Worm (Caenorhabditis elegans) whole organism, late embryonic: ENCODE results near the gene T27E4.1.

Experiments used
- C08G9.2 ChIP-seq: sonication (generic microtip); optimal IDR thresholded peaks from 2 replicates; lab custom pipeline; 2016; ENCODE audit warnings: mild to moderate bottlenecking, missing genetic modification characterization, moderate library complexity, missing compliant biosample characterization
- F13H6.1 ChIP-seq: sonication (generic microtip); optimal IDR thresholded peaks from 2 replicates; lab custom pipeline; 2016; ENCODE audit warnings: missing genetic modification characterization, missing compliant biosample characterization
- K09A11.1 ChIP-seq: sonication (generic microtip); optimal IDR thresholded peaks from 2 replicates; lab custom pipeline; 2017; ENCODE audit warnings: antibody characterized with exemption, mild to moderate bottlenecking, missing genetic modification characterization, missing compliant biosample characterization; ENCODE audit not compliant: insufficient read depth
- ama-1 ChIP-seq: fragments of 150-350 bp; optimal IDR thresholded peaks from 2 replicates; lab custom pipeline; 2014
- ceh-18 ChIP-seq: sonication (generic microtip); optimal IDR thresholded peaks from 2 replicates; lab custom pipeline; 2016; ENCODE audit warnings: missing genetic modification characterization, missing compliant biosample characterization
- ceh-22 ChIP-seq: sonication (generic microtip); optimal IDR thresholded peaks from 2 replicates; lab custom pipeline; 2017; ENCODE audit warnings: missing biosample characterization, missing genetic modification characterization
- ceh-31 ChIP-seq: sonication (generic microtip); optimal IDR thresholded peaks from 2 replicates; lab custom pipeline; 2016; ENCODE audit warnings: missing genetic modification characterization, missing compliant biosample characterization
- ceh-34 ChIP-seq: sonication (generic microtip); optimal IDR thresholded peaks from 2 replicates; lab custom pipeline; 2016; ENCODE audit warnings: mild to moderate bottlenecking, missing genetic modification characterization, missing compliant biosample characterization
- ceh-6 ChIP-seq: fragments of 200-800 bp; sonication (Bioruptor generic); optimal IDR thresholded peaks from 2 replicates; lab custom pipeline; 2018; ENCODE audit warnings: mild to moderate bottlenecking, missing genetic modification characterization, missing compliant biosample characterization
- ceh-9 ChIP-seq: sonication (generic microtip); optimal IDR thresholded peaks from 2 replicates; lab custom pipeline; 2016; ENCODE audit warnings: mild to moderate bottlenecking, missing genetic modification characterization, inconsistent platforms, missing compliant biosample characterization
- che-1 ChIP-seq: sonication (generic microtip); optimal IDR thresholded peaks from 2 replicates; lab custom pipeline; 2016; ENCODE audit warnings: mild to moderate bottlenecking, missing genetic modification characterization, missing compliant biosample characterization
- dmd-4 ChIP-seq: sonication (generic microtip); optimal IDR thresholded peaks from 2 replicates; lab custom pipeline; 2016; ENCODE audit warnings: borderline replicate concordance, missing genetic modification characterization, missing compliant biosample characterization
- dve-1 ChIP-seq: sonication (generic microtip); optimal IDR thresholded peaks from 2 replicates; lab custom pipeline; 2017; ENCODE audit warnings: antibody characterized with exemption, mild to moderate bottlenecking, missing genetic modification characterization, missing compliant biosample characterization
- elt-4 ChIP-seq: sonication (generic microtip); optimal IDR thresholded peaks from 2 replicates; lab custom pipeline; 2016; ENCODE audit warnings: missing genetic modification characterization, missing compliant biosample characterization
- ets-4 ChIP-seq: sonication (generic microtip); optimal IDR thresholded peaks from 2 replicates; lab custom pipeline; 2016; ENCODE audit warnings: missing genetic modification characterization, missing compliant biosample characterization
- eyg-1 ChIP-seq: sonication (generic microtip); optimal IDR thresholded peaks from 2 replicates; lab custom pipeline; 2016; ENCODE audit warnings: missing genotype, missing genetic modification characterization, missing compliant biosample characterization
- fax-1 ChIP-seq: sonication (generic microtip); optimal IDR thresholded peaks from 2 replicates; lab custom pipeline; 2016; ENCODE audit warnings: missing genotype, missing genetic modification characterization, missing compliant biosample characterization
- fkh-10 ChIP-seq: fragments of 150-350 bp; optimal IDR thresholded peaks from 2 replicates; lab custom pipeline; 2014; ENCODE audit warnings: missing biosample characterization, missing genetic modification reagents, missing genetic modification characterization
- fkh-6 ChIP-seq: sonication (generic microtip); optimal IDR thresholded peaks from 2 replicates; lab custom pipeline; 2016; ENCODE audit warnings: missing genetic modification characterization, missing compliant biosample characterization
- hlh-30 ChIP-seq: sonication (generic microtip); optimal IDR thresholded peaks from 2 replicates; lab custom pipeline; 2017; ENCODE audit warnings: antibody characterized with exemption, missing genetic modification characterization, missing compliant biosample characterization; ENCODE audit not compliant: insufficient read depth
- hlh-8 ChIP-seq: sonication (generic microtip); optimal IDR thresholded peaks from 2 replicates; lab custom pipeline; 2016; ENCODE audit warnings: missing genotype, missing genetic modification characterization, missing compliant biosample characterization
- madf-2 ChIP-seq: sonication (generic microtip); optimal IDR thresholded peaks from 2 replicates; lab custom pipeline; 2017; ENCODE audit warnings: missing genetic modification characterization, missing compliant biosample characterization
- mec-3 ChIP-seq: sonication (generic microtip); optimal IDR thresholded peaks from 2 replicates; lab custom pipeline; 2016; ENCODE audit warnings: borderline replicate concordance, missing genetic modification characterization, missing compliant biosample characterization
- nhr-11 ChIP-seq: fragments of 150-350 bp; optimal IDR thresholded peaks from 2 replicates; lab custom pipeline; 2014; ENCODE audit warnings: missing biosample characterization, missing genetic modification characterization
- odd-2 ChIP-seq: sonication (generic microtip); optimal IDR thresholded peaks from 2 replicates; lab custom pipeline; 2017; ENCODE audit warnings: antibody characterized with exemption, mild to moderate bottlenecking, missing genetic modification characterization, missing compliant biosample characterization
- pha-2 ChIP-seq: sonication (generic microtip); optimal IDR thresholded peaks from 2 replicates; lab custom pipeline; 2017; ENCODE audit warnings: mild to moderate bottlenecking, missing genetic modification characterization, missing compliant biosample characterization
- pha-4 ChIP-seq: fragments of 150-350 bp; optimal IDR thresholded peaks from 2 replicates; lab custom pipeline; 2018; ENCODE audit warnings: missing biosample characterization, missing genetic modification reagents, missing genetic modification characterization
- pqm-1 ChIP-seq: sonication (generic microtip); optimal IDR thresholded peaks from 2 replicates; lab custom pipeline; 2016; ENCODE audit warnings: missing genetic modification characterization, missing compliant biosample characterization
- sox-4 ChIP-seq: sonication (generic microtip); optimal IDR thresholded peaks from 2 replicates; lab custom pipeline; 2017; ENCODE audit warnings: mild to moderate bottlenecking, missing genetic modification characterization, inconsistent platforms, missing compliant biosample characterization
- tbx-7 ChIP-seq: sonication (generic microtip); optimal IDR thresholded peaks from 2 replicates; lab custom pipeline; 2016; ENCODE audit warnings: missing genotype, missing genetic modification characterization, missing compliant biosample characterization
- ttx-3 ChIP-seq: sonication (generic microtip); optimal IDR thresholded peaks from 2 replicates; lab custom pipeline; 2016; ENCODE audit warnings: missing genetic modification reagents, missing genetic modification characterization, missing compliant biosample characterization
- unc-3 ChIP-seq, 2 experiments: fragments of 200-800 bp in 1 of 2; sonication (Bioruptor generic) in 1 of 2; sonication (generic microtip) in 1 of 2; conservative IDR thresholded peaks in 1 of 2; optimal IDR thresholded peaks in 1 of 2; 2 replicates each; pipeline versions ENCODE4 v1.3.6 to Lab custom; 2016 to 2022; ENCODE audit warnings: missing compliant biosample characterization in 2 of 2, missing genetic modification characterization in 2 of 2, missing genetic modification reagents in 1 of 2
- unc-42 ChIP-seq: sonication (generic microtip); optimal IDR thresholded peaks from 2 replicates; lab custom pipeline; 2016; ENCODE audit warnings: missing genotype, missing genetic modification characterization, missing compliant biosample characterization
- unc-86 ChIP-seq: sonication (generic microtip); optimal IDR thresholded peaks from 2 replicates; lab custom pipeline; 2016; ENCODE audit warnings: missing genetic modification characterization, missing compliant biosample characterization

Gene T27E4.1

DNA sequence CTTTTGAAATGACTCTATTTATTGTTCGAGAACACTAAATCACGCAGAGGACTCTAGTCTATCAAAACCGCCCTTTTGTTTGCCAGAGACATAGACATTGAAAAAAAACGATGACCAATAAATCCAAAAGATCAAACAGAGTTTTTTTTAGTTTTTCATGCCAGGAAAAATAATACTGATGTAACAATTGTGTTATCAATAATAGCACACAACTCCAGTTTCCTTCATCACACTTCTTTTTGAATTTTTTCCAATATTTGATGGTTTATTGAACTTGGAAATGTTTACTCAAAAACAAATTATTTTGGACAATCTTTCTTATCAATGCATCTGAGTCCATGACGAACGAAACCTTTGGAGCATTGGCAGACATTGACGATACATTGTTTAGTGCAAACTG lies 38.2 kb upstream of the T27E4.1 start, which contains the start of gene C25E10.8:
Gene C25E10.8, minus strand, starts transcription at position 101 of the 400 bp plus-strand sequence.
- TF ChIP-seq sox-4 (tag; lab: Kevin White, UChicago) (no peak), ama-1 (lab: Kevin White, UChicago) (no peak), che-1 (tag; lab: Kevin White, UChicago) (no peak), nhr-11 (tag; lab: Kevin White, UChicago) (no peak), odd-2 (tag; lab: Kevin White, UChicago) (no peak), eyg-1 (tag; lab: Kevin White, UChicago) (no peak), ceh-22 (tag; lab: Kevin White, UChicago) (no peak), mec-3 (no peak), unc-42 (no peak)
- TF ChIP-seq, all 69 proteins: peak for 0

DNA sequence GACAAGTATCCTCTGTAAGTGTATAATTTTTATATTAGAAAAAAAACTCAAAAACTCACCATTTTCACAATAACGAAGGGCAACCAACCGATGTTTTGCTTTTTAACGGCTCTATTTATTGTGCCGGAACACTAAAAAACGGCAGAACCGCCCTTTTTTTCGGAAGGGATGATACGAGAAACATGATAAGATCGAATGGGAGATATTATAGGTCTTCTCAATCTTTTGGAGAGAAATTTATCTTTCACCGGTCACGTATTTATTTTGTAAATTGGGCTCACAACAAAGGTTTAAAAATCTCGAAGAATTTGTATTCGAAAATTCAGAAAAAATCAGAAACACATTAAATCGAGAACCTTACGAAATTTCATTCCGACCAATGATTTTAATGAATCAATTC lies 37.4 kb upstream of the T27E4.1 start, which contains the start of gene swm-1:
Gene swm-1, minus strand, starts transcription at position 101 of the 400 bp plus-strand sequence.
- no peak for TF ChIP-seq ceh-6 (GFP tag; lab: Kevin White, UChicago)
- TF ChIP-seq, all 69 proteins: peak for 0

DNA sequence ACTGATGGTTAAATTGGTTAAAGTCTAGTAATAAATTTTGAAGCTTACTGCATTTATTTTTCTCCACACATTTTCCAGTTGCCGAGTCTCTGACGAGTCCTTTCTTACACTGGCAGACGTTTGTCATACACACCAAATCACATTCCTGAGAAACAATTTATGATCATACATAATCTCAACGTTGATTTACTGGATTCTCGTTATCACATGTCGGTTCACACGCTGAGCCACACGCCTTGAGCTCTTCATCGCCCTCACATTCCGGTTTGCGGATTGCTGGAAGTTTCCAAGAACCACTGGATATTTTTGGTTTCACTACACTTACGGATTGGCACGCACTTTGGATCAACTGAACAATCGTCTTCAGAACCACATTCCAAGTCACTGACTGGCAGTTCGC lies 36.5 kb upstream of the T27E4.1 start:
- TF ChIP-seq ceh-18 (tag; lab: Kevin White, UChicago) (no peak), unc-42 (no peak), F13H6.1 (tag; lab: Kevin White, UChicago) (no peak), odd-2 (tag; lab: Kevin White, UChicago) (no peak), pha-4 (tag; lab: Kevin White, UChicago) (no peak), ceh-6 (GFP tag; lab: Kevin White, UChicago) (no peak), K09A11.1 (tag; lab: Kevin White, UChicago) (no peak), hlh-30 (tag; lab: Kevin White, UChicago) (no peak), C08G9.2 (tag; lab: Kevin White, UChicago) (no peak), dve-1 (tag; lab: Kevin White, UChicago) (no peak)

DNA sequence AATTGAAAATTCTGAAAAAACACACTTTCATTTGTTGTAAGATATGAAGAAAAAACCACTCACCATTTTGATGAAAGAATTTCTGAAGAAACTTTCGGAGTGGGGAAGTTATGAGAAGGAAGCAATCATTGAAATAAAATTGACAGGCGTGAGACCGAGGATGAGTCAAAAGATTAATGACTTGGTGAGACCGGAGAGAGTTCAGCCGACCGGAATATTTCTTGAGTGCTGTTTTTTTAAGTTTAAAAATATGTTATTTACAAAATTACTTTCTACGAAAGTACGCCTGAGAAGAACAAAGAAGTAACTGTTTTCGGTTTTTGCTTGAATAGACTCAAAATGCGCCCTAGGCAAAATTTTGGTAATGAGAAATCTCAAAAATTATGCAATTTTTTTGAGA lies 35.9 kb upstream of the T27E4.1 start, which contains the start of gene C25E10.10:
Gene C25E10.10, minus strand, starts transcription at position 101 of the 400 bp plus-strand sequence.
- TF ChIP-seq ets-4 (tag; lab: Kevin White, UChicago) = no peak
- TF ChIP-seq ceh-6 (GFP tag; lab: Kevin White, UChicago) = no peak
- no peak for TF ChIP-seq F13H6.1 (tag; lab: Kevin White, UChicago)
- TF ChIP-seq pha-2 = no peak
- TF ChIP-seq fkh-10 (GFP tag; lab: Kevin White, UChicago) = no peak
- TF ChIP-seq hlh-8 (tag; lab: Kevin White, UChicago) = no peak
- TF ChIP-seq unc-3 (GFP tag; conservative IDR thresholded peaks at IDR 0.05; lab: Robert Waterston, UW) = no peak
- no peak for TF ChIP-seq unc-3 (tag; optimal IDR thresholded peaks at IDR 0.05; lab: Kevin White, UChicago)
- TF ChIP-seq dve-1 (tag; lab: Kevin White, UChicago) = no peak
- no peak for TF ChIP-seq ttx-3 (tag; lab: Kevin White, UChicago)
- no peak for TF ChIP-seq ceh-18 (tag; lab: Kevin White, UChicago)
- no peak for TF ChIP-seq ceh-9
- no peak for TF ChIP-seq C08G9.2 (tag; lab: Kevin White, UChicago)
- TF ChIP-seq pqm-1 = no peak
- TF ChIP-seq fkh-6 = no peak
- no peak for TF ChIP-seq elt-4
- no peak for TF ChIP-seq unc-86 (tag; lab: Kevin White, UChicago)
- no peak for TF ChIP-seq fax-1
- TF ChIP-seq, all 69 proteins: peak for 0

DNA sequence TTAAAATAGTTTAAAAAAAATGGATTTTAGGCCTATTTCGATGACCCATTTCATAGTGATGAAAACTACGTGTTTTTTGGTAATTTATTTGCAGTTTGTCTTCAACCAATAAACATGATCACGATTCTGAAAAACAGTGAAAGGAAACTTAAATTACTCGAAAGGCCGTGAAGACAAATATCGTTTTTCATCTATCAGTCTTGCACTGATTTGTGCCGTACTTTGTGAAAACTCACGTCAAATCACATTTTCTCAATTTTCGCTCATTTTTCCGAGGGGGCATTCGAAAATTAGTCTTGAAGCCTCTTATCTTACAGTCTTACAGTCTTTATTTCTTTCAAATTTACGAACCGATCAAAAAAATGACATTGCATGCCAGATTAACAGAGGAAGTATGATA lies 33.5 kb upstream of the T27E4.1 start, which contains the start of gene C25E10.11:
Gene C25E10.11, minus strand, starts transcription at position 101 of the 400 bp plus-strand sequence.
- TF ChIP-seq ceh-31 (no peak), unc-86 (tag; lab: Kevin White, UChicago) (no peak), madf-2 (no peak), ceh-6 (GFP tag; lab: Kevin White, UChicago) (no peak), dmd-4 (tag; lab: Kevin White, UChicago) (no peak), tbx-7 (tag; lab: Kevin White, UChicago) (no peak), che-1 (tag; lab: Kevin White, UChicago) (no peak), ceh-22 (tag; lab: Kevin White, UChicago) (no peak), ceh-34 (tag; lab: Kevin White, UChicago) (no peak)
